Fruit fly (Drosophila melanogaster) whole organism, embryonic: ENCODE data around the gene Spn28B.
A peak's percentile ranks its signal among the peaks of the same experiment; 100 is the strongest.

Source experiments
- Asciz ChIP-seq: fragments of 200-800 bp; sonication (Bioruptor generic); optimal IDR thresholded peaks from 2 replicates; lab custom pipeline; 2017; ENCODE audit warnings: missing biosample characterization, mild to moderate bottlenecking, missing genetic modification characterization, missing genetic modification reagents
- Blimp-1 ChIP-seq: fragments of 200-800 bp; sonication (Bioruptor generic); optimal IDR thresholded peaks from 3 replicates; lab custom pipeline; 2018; ENCODE audit warnings: missing biosample characterization, missing genetic modification characterization, mild to moderate bottlenecking, moderate library complexity, missing genetic modification reagents
- CG10654 ChIP-seq: fragments of 200-800 bp; sonication (Bioruptor generic); optimal IDR thresholded peaks from 2 replicates; lab custom pipeline; 2016; ENCODE audit warnings: missing biosample characterization, missing genetic modification characterization
- CG11723 ChIP-seq: fragments of 200-800 bp; sonication (Bioruptor generic); optimal IDR thresholded peaks from 2 replicates; lab custom pipeline; 2017; ENCODE audit warnings: missing biosample characterization, mild to moderate bottlenecking, missing genetic modification characterization
- CG12104 ChIP-seq: fragments of 200-800 bp; sonication (Bioruptor generic); optimal IDR thresholded peaks from 3 replicates; lab custom pipeline; 2016; ENCODE audit warnings: missing biosample characterization, missing genetic modification characterization
- CG13775 ChIP-seq: fragments of 200-800 bp; sonication (Bioruptor generic); optimal IDR thresholded peaks from 3 replicates; lab custom pipeline; 2017; ENCODE audit warnings: missing biosample characterization, mild to moderate bottlenecking, missing genetic modification characterization
- CG14710 ChIP-seq: fragments of 200-800 bp; sonication (Bioruptor generic); optimal IDR thresholded peaks from 3 replicates; lab custom pipeline; 2019; ENCODE audit warnings: missing biosample characterization, mild to moderate bottlenecking, missing genetic modification characterization, moderate library complexity
- CG17359 ChIP-seq: fragments of 200-800 bp; sonication (Bioruptor generic); optimal IDR thresholded peaks from 3 replicates; lab custom pipeline; 2018; ENCODE audit warnings: missing biosample characterization, mild to moderate bottlenecking, missing genetic modification characterization, moderate library complexity
- CG2875 ChIP-seq: fragments of 200-800 bp; sonication (Bioruptor generic); optimal IDR thresholded peaks from 2 replicates; lab custom pipeline; 2017; ENCODE audit warnings: missing biosample characterization, mild to moderate bottlenecking, missing genetic modification characterization, missing genetic modification reagents
- CG32532 ChIP-seq: fragments of 200-800 bp; sonication (Bioruptor generic); IDR thresholded peaks from 2 replicates; pipeline ENCODE4 v1.3.6; 2022; ENCODE audit warnings: missing biosample characterization, missing genetic modification characterization
- CG3726 ChIP-seq: fragments of 200-800 bp; sonication (Bioruptor generic); IDR thresholded peaks from 3 replicates; pipeline ENCODE4, ENCODE4 v1.3.6; 2022; ENCODE audit warnings: missing biosample characterization, missing genetic modification characterization
- CG4854 ChIP-seq: fragments of 200-800 bp; sonication (Bioruptor generic); optimal IDR thresholded peaks from 2 replicates; lab custom pipeline; 2016; ENCODE audit warnings: missing biosample characterization, missing genetic modification characterization, inconsistent platforms
- CG6765 ChIP-seq: fragments of 200-800 bp; sonication (Bioruptor generic); optimal IDR thresholded peaks from 3 replicates; lab custom pipeline; 2017; ENCODE audit warnings: missing biosample characterization, mild to moderate bottlenecking, missing genetic modification characterization
- CG7556 ChIP-seq: fragments of 200-800 bp; sonication (Bioruptor generic); optimal IDR thresholded peaks from 2 replicates; lab custom pipeline; 2017; ENCODE audit warnings: missing biosample characterization, mild to moderate bottlenecking, missing genetic modification characterization
- Chrac-16 ChIP-seq: fragments of 200-800 bp; sonication (Bioruptor generic); optimal IDR thresholded peaks from 3 replicates; lab custom pipeline; 2016; ENCODE audit warnings: missing biosample characterization, missing genetic modification characterization
- CoRest ChIP-seq: fragments of 200-800 bp; sonication (Bioruptor generic); optimal IDR thresholded peaks from 3 replicates; lab custom pipeline; 2018; ENCODE audit warnings: missing biosample characterization, mild to moderate bottlenecking, missing genetic modification characterization, moderate library complexity
- D ChIP-seq, 2 experiments: fragments of 200-800 bp in 1 of 2; fragments of >200 bp in 1 of 2; sonication (Bioruptor generic) in 1 of 2; optimal IDR thresholded peaks; 2 replicates in 1 of 2; 3 replicates in 1 of 2; lab custom pipeline; 2017; ENCODE audit warnings: mild to moderate bottlenecking in 1 of 2, missing biosample characterization in 1 of 2, missing genetic modification characterization in 1 of 2, missing genetic modification reagents in 1 of 2
- D19B ChIP-seq: fragments of 200-800 bp; sonication (Bioruptor generic); optimal IDR thresholded peaks from 2 replicates; lab custom pipeline; 2017; ENCODE audit warnings: missing biosample characterization, mild to moderate bottlenecking, missing genetic modification characterization
- Fer2 ChIP-seq: fragments of 200-800 bp; sonication (Bioruptor generic); optimal IDR thresholded peaks from 2 replicates; lab custom pipeline; 2018; ENCODE audit warnings: missing biosample characterization, mild to moderate bottlenecking, missing genetic modification characterization, moderate library complexity
- H2.0 ChIP-seq: fragments of 200-800 bp; sonication (Bioruptor generic); IDR thresholded peaks from 2 replicates; pipeline ENCODE4 v1.3.6; 2022; ENCODE audit warnings: missing biosample characterization, missing genetic modification characterization
- Hand ChIP-seq: fragments of 200-800 bp; sonication (Bioruptor generic); optimal IDR thresholded peaks from 2 replicates; lab custom pipeline; 2017; ENCODE audit warnings: mild to moderate bottlenecking, missing biosample characterization, missing genetic modification reagents, missing genetic modification characterization
- Mad ChIP-seq: fragments of 200-800 bp; sonication (Bioruptor generic); optimal IDR thresholded peaks from 2 replicates; lab custom pipeline; 2016; ENCODE audit warnings: missing biosample characterization, missing genetic modification characterization
- Nf-YB ChIP-seq: fragments of 200-800 bp; sonication (Bioruptor generic); optimal IDR thresholded peaks from 3 replicates; lab custom pipeline; 2019; ENCODE audit warnings: missing biosample characterization, mild to moderate bottlenecking, missing genetic modification characterization, moderate library complexity
- Pdp1 ChIP-seq, 2 experiments: fragments of 200-800 bp; sonication (Bioruptor generic); optimal IDR thresholded peaks; 3 replicates each; lab custom pipeline; 2016; ENCODE audit warnings: missing biosample characterization in 2 of 2, missing genetic modification characterization in 2 of 2, mild to moderate bottlenecking in 1 of 2, moderate library complexity in 1 of 2
- Ptx1 ChIP-seq: fragments of 200-800 bp; sonication (Bioruptor generic); IDR thresholded peaks from 2 replicates; pipeline ENCODE4 v1.3.6; 2022; ENCODE audit warnings: missing biosample characterization, missing genetic modification characterization
- Rfx ChIP-seq: fragments of 200-800 bp; sonication (Bioruptor generic); IDR thresholded peaks from 2 replicates; pipeline ENCODE4 v1.3.6; 2022; ENCODE audit warnings: missing biosample characterization, missing genetic modification characterization
- Stat92E ChIP-seq, 3 experiments: fragments of >200 bp in 2 of 3; fragments of 200-800 bp in 1 of 3; sonication (Bioruptor generic) in 1 of 3; optimal IDR thresholded peaks; 2 replicates each; lab custom pipeline; 2017 to 2019; ENCODE audit warnings: missing biosample characterization in 3 of 3, missing genetic modification characterization in 3 of 3, mild to moderate bottlenecking in 1 of 3, moderate library complexity in 1 of 3
- Xbp1 ChIP-seq: fragments of 200-800 bp; sonication (Bioruptor generic); optimal IDR thresholded peaks from 3 replicates; lab custom pipeline; 2016; ENCODE audit warnings: missing biosample characterization, mild to moderate bottlenecking, missing genetic modification characterization
- ash1 ChIP-seq: fragments of 200-800 bp; sonication (Bioruptor generic); optimal IDR thresholded peaks from 2 replicates; lab custom pipeline; 2018; ENCODE audit warnings: missing biosample characterization, mild to moderate bottlenecking, missing genetic modification characterization
- bcd ChIP-seq: fragments of 200-800 bp; sonication (Bioruptor generic); optimal IDR thresholded peaks from 2 replicates; lab custom pipeline; 2017; ENCODE audit warnings: missing biosample characterization, mild to moderate bottlenecking, missing genetic modification characterization
- crol ChIP-seq: fragments of 200-800 bp; sonication (Bioruptor generic); IDR thresholded peaks from 2 replicates; pipeline ENCODE4 v1.3.6; 2022; ENCODE audit warnings: missing biosample characterization, missing genetic modification characterization
- dimm ChIP-seq: fragments of 200-800 bp; sonication (Bioruptor generic); IDR thresholded peaks from 2 replicates; pipeline ENCODE4 v1.3.6; 2022; ENCODE audit warnings: missing biosample characterization, missing genetic modification characterization
- grn ChIP-seq: fragments of 200-800 bp; sonication (Bioruptor generic); optimal IDR thresholded peaks from 3 replicates; lab custom pipeline; 2017; ENCODE audit warnings: missing biosample characterization, missing genetic modification characterization
- ind ChIP-seq: fragments of 200-800 bp; sonication (Bioruptor generic); optimal IDR thresholded peaks from 3 replicates; lab custom pipeline; 2016; ENCODE audit warnings: missing biosample characterization, missing genetic modification characterization
- lab ChIP-seq: fragments of 200-800 bp; sonication (Bioruptor generic); optimal IDR thresholded peaks from 3 replicates; lab custom pipeline; 2017; ENCODE audit warnings: missing biosample characterization, missing genetic modification characterization, mild to moderate bottlenecking, moderate library complexity, missing genetic modification reagents
- lmd ChIP-seq: fragments of 200-800 bp; sonication (Bioruptor generic); IDR thresholded peaks from 2 replicates; pipeline ENCODE4 v1.3.6; 2022; ENCODE audit warnings: missing biosample characterization, missing genetic modification characterization
- mirr ChIP-seq: fragments of 200-800 bp; sonication (Bioruptor generic); optimal IDR thresholded peaks from 3 replicates; lab custom pipeline; 2018; ENCODE audit warnings: missing biosample characterization, mild to moderate bottlenecking, missing genetic modification characterization
- oc ChIP-seq: fragments of 200-800 bp; sonication (Bioruptor generic); optimal IDR thresholded peaks from 2 replicates; lab custom pipeline; 2018; ENCODE audit warnings: missing biosample characterization, mild to moderate bottlenecking, missing genetic modification characterization, moderate library complexity
- p53 ChIP-seq: fragments of 200-800 bp; sonication (Bioruptor generic); optimal IDR thresholded peaks from 2 replicates; lab custom pipeline; 2016; ENCODE audit warnings: missing biosample characterization, missing genetic modification characterization
- row ChIP-seq: fragments of 200-800 bp; sonication (Bioruptor generic); IDR thresholded peaks from 3 replicates; pipeline ENCODE4 v1.3.6; 2022; ENCODE audit warnings: missing biosample characterization, missing genetic modification characterization
- scrt ChIP-seq: fragments of 200-800 bp; sonication (Bioruptor generic); optimal IDR thresholded peaks from 2 replicates; lab custom pipeline; 2018; ENCODE audit warnings: missing biosample characterization, mild to moderate bottlenecking, missing genetic modification characterization, moderate library complexity
- sens ChIP-seq: fragments of 200-800 bp; sonication (Bioruptor generic); peaks from one replicate; lab custom pipeline; 2016; ENCODE audit warnings: missing biosample characterization, missing genetic modification characterization
- seq ChIP-seq: fragments of 200-800 bp; sonication (Bioruptor generic); IDR thresholded peaks from 2 replicates; pipeline ENCODE4 v1.3.6; 2022; ENCODE audit warnings: missing biosample characterization, missing genetic modification characterization
- sim ChIP-seq: fragments of 200-800 bp; sonication (Bioruptor generic); IDR thresholded peaks from 2 replicates; pipeline ENCODE4 v1.3.6; 2022; ENCODE audit warnings: missing biosample characterization, missing genetic modification characterization
- ssp ChIP-seq: fragments of 200-800 bp; sonication (Bioruptor generic); IDR thresholded peaks from 2 replicates; pipeline ENCODE4 v1.3.6; 2022; ENCODE audit warnings: missing biosample characterization, missing genetic modification characterization
- stc ChIP-seq: fragments of 200-800 bp; sonication (Bioruptor generic); IDR thresholded peaks from 2 replicates; pipeline ENCODE4 v1.3.6; 2022; ENCODE audit warnings: missing biosample characterization, missing genetic modification characterization
- tio ChIP-seq: fragments of 200-800 bp; sonication (Bioruptor generic); optimal IDR thresholded peaks from 2 replicates; lab custom pipeline; 2017; ENCODE audit warnings: missing biosample characterization, missing genetic modification characterization, inconsistent platforms

Spn28B gene

DNA sequence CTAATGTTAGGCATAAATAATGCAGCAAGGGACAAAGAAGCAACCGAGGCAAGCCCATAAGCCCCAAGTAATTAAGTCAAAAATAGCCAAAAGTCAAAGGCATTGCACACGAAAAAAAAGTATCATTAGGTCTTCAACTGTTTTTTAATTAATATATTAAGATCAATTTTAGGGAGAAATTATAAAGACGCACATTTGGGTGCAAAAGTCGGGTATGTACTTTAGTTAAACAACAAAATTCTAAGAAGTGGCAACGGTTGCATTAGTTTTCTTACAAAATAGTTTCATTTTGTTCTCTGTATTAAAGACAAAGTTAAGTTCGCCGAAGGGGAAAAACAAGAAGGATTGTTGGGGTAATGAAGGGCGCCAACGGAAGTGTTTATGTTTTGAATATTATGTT, 15.1 kb upstream of the Spn28B start (continued):
- TF ChIP-seq bcd (peak; percentile 25), Chrac-16 (GFP tag; lab: Kevin White, UChicago) (no peak), Fer2 (tag; lab: Kevin White, UChicago) (no peak), CG4854 (GFP tag; lab: Kevin White, UChicago) (peak; percentile 18), Asciz (peak; percentile 45), Ptx1 (GFP tag; lab: Robert Waterston, UW) (no peak), CG17359 (tag; lab: Kevin White, UChicago) (peak; percentile 42), CG14710 (tag; lab: Kevin White, UChicago) (peak; percentile 41), CG11723 (GFP tag; lab: Kevin White, UChicago) (no peak), ind (GFP tag; lab: Kevin White, UChicago) (peak; percentile 28), oc (peak; percentile 11), tio (GFP tag; lab: Kevin White, UChicago) (peak; percentile 31), lab (GFP tag; lab: Kevin White, UChicago) (peak; percentile 3), D19B (GFP tag; lab: Kevin White, UChicago) (no peak), seq (GFP tag; lab: Robert Waterston, UW) (no peak), row (GFP tag; lab: Robert Waterston, UW) (peak; percentile 55), CG2875 (peak; percentile 29), Rfx (GFP tag; lab: Robert Waterston, UW) (no peak), CG10654 (GFP tag; lab: Kevin White, UChicago) (peak; percentile 8), crol (no peak), Blimp-1 (GFP tag; lab: Kevin White, UChicago) (peak; percentile 61), CG7556 (GFP tag; lab: Kevin White, UChicago) (peak; percentile 29), stc (GFP tag; lab: Robert Waterston, UW) (0 out of 2 replicates have a peak, but pooled peaks have one; percentile 28), CG6765 (GFP tag; lab: Kevin White, UChicago) (no peak), mirr (no peak), Mad (GFP tag; lab: Kevin White, UChicago) (peak; percentile 27)

DNA sequence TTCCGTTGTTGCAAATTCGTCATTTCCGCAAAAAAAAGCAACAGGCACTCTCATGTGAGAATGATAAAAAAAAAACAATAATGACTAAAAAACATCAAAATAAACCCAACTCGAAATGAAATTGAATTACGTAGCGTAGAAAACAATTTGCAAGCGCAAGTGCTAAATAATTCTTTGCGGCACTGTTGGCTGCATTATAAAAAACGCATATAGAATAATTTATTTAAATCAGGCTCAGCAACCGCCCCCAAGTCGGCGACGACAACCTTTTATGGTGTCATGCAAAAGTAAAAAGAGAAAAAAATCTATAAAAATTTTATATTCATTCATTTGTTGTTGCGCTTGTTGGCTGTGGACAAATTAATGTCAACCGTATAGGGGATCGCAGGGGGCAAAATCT, 11.2 kb upstream of the Spn28B start:
- TF ChIP-seq sens (GFP tag; lab: Kevin White, UChicago): peak; percentile 60
- TF ChIP-seq ash1: no peak
- no peak for TF ChIP-seq lmd (GFP tag; lab: Robert Waterston, UW)
- TF ChIP-seq Nf-YB: no peak

DNA sequence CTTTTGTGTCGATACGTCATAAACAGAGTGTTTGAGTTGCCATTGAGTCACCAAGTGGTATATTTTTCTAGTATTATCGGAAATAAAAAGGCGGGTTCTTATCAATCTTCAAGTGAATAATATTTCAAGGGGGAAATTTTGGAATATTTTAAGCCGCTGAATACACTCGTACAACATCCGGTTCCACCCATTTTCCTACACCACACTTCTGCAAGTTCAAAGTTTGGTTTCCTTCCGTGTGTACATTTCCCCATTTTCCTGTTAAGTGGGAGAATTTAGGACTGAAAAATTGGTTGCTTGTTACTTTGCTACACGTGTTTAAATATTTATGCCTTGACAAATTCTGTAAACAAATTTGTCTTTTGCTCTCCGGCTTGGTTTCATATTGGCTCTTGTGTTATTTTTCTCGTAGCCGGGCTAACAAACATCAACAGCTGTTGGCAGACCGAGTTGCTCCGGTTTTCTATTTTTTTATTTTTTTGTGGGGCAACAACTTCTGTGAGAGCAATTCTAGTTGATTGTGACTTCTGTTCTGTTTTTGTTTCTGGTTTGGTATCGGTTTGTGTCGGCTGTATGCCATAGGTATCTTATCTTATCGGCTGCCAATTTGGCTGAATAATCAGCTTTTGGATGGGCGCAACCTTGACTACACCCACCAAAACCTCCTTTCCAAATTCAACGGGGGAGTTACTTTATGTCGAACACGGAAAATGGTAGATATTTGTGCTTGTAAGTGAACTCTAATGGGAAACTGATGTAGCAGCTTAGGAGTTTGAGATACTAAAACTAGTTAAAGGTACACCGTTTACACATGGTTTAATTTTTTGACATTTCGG, 9.8 kb upstream of the Spn28B start:
- TF ChIP-seq D (optimal IDR thresholded peaks at IDR 0.05; lab: Kevin White, UChicago): no peak
- TF ChIP-seq D (GFP tag; optimal IDR thresholded peaks at IDR 0.05; lab: Kevin White, UChicago): no peak
- no peak for TF ChIP-seq CG32532 (GFP tag; lab: Robert Waterston, UW)
- no peak for TF ChIP-seq CoRest (tag; lab: Kevin White, UChicago)
- peak in 1 of 2 experiments; percentile 60 for TF ChIP-seq Pdp1 (GFP tag; optimal IDR thresholded peaks at IDR 0.05; lab: Kevin White, UChicago)
- TF ChIP-seq grn (GFP tag; lab: Kevin White, UChicago): no peak
- TF ChIP-seq CG3726: no peak
- no peak for TF ChIP-seq p53
- peak; percentile 21 for TF ChIP-seq scrt
- no peak for TF ChIP-seq sim
- no peak for TF ChIP-seq ssp
- TF ChIP-seq Stat92E (GFP tag; optimal IDR thresholded peaks at IDR 0.05; lab: Kevin White, UChicago): no peak
- TF ChIP-seq CG12104 (GFP tag; lab: Kevin White, UChicago): no peak
- no peak for TF ChIP-seq Xbp1 (GFP tag; lab: Kevin White, UChicago)
- TF ChIP-seq H2.0: no peak
- no peak for TF ChIP-seq dimm (GFP tag; lab: Robert Waterston, UW)
- no peak for TF ChIP-seq oc
- TF ChIP-seq Fer2 (tag; lab: Kevin White, UChicago): no peak
- peak; percentile 69 for TF ChIP-seq mirr
- TF ChIP-seq CG13775: no peak
- no peak for TF ChIP-seq Hand (GFP tag; lab: Kevin White, UChicago)
